Fruit fly (Drosophila melanogaster): Measurements from ENCODE around the gene CG15892.
A peak's percentile ranks its signal among the peaks of the same experiment; 100 is the strongest.

The CG15892 gene

DNA sequence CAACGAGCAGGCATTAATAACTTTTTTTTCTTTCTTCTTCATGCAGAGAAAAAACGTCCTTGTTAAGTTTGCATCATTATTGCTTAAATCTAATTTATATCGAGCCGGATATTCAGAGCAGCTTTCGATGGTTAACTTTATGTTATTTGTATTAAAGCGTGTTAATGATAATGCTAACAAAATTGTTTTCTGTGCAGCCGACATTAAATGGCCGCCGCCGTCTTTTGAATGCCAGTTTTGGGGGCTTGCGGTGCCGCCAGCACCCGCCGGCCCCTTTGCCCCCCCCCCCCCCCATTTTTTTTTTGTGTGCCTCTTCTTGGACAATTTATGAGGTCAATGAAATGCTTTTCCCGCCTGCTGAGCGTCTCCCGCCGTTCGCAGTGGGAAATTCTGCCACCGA lies 17.4 kb upstream of the CG15892 start (continued):
- no peak for TF ChIP-seq CG7745 (tag; optimal IDR thresholded peaks at IDR 0.05)
- no peak for TF ChIP-seq CG15601 (tag; optimal IDR thresholded peaks at IDR 0.05)
- no peak for TF ChIP-seq zen (tag; optimal IDR thresholded peaks at IDR 0.05)
- no peak for TF ChIP-seq CG15073 (GFP tag; optimal IDR thresholded peaks at IDR 0.05)
- no peak for TF ChIP-seq pum (GFP tag; optimal IDR thresholded peaks at IDR 0.05)
- no peak for TF ChIP-seq CG14667 (GFP tag; IDR thresholded peaks at IDR 0.05)
- no peak for TF ChIP-seq ab (GFP tag; optimal IDR thresholded peaks at IDR 0.05)
- no peak for TF ChIP-seq CG11696 (GFP tag; IDR thresholded peaks at IDR 0.05)
- TF ChIP-seq scrt (GFP tag; optimal IDR thresholded peaks at IDR 0.05), result no peak
- TF ChIP-seq CG10462 (GFP tag; optimal IDR thresholded peaks at IDR 0.05), result no peak
- TF ChIP-seq lola (GFP tag; optimal IDR thresholded peaks at IDR 0.05), result no peak
- TF ChIP-seq CG6813 (GFP tag; optimal IDR thresholded peaks at IDR 0.05), result no peak
- no peak for TF ChIP-seq exex (tag; optimal IDR thresholded peaks at IDR 0.05)
- TF ChIP-seq eve (GFP tag; optimal IDR thresholded peaks at IDR 0.05), result no peak
- TF ChIP-seq CG14860 (GFP tag; IDR thresholded peaks at IDR 0.05; ENCODE audit: partially characterized antibody), result no peak
- TF ChIP-seq CG16813 (GFP tag; IDR thresholded peaks at IDR 0.05; ENCODE audit: partially characterized antibody), result no peak
- no peak for TF ChIP-seq B-H1 (GFP tag; IDR thresholded peaks at IDR 0.05)
- TF ChIP-seq Xrp1 (GFP tag; IDR thresholded peaks at IDR 0.05), result 0 out of 2 replicates have a peak, but pooled peaks have one; percentile 28
- TF ChIP-seq Med (GFP tag), result peak; percentile 78
- no peak for TF ChIP-seq CG10959 (GFP tag; IDR thresholded peaks at IDR 0.05)
- no peak for TF ChIP-seq her (GFP tag; optimal IDR thresholded peaks at IDR 0.05)
- TF ChIP-seq nom (GFP tag; optimal IDR thresholded peaks at IDR 0.05), result no peak
- peak; percentile 1 for TF ChIP-seq lilli (GFP tag; optimal IDR thresholded peaks at IDR 0.05)
- TF ChIP-seq cas (GFP tag; IDR thresholded peaks at IDR 0.05), result no peak
- peak; percentile 27; the same call in 1 of the 2 replicates for TF ChIP-seq CG6689 (GFP tag; IDR thresholded peaks at IDR 0.05)
- TF ChIP-seq Hmr (GFP tag; optimal IDR thresholded peaks at IDR 0.05), result peak; percentile 17
- peak; percentile 15 for TF ChIP-seq Meics (GFP tag; optimal IDR thresholded peaks at IDR 0.05)
- 0 out of 2 replicates have a peak, but pooled peaks have one; percentile 41 for TF ChIP-seq slbo (GFP tag; IDR thresholded peaks at IDR 0.05)
- TF ChIP-seq Optix (GFP tag; IDR thresholded peaks at IDR 0.05), result no peak
- peak; percentile 3 for TF ChIP-seq CG1603 (tag; optimal IDR thresholded peaks at IDR 0.05)
- TF ChIP-seq CG8924 (tag; optimal IDR thresholded peaks at IDR 0.05), result no peak
- TF ChIP-seq CG13424 (tag; optimal IDR thresholded peaks at IDR 0.05), result peak; percentile 8
- no peak for TF ChIP-seq ara (GFP tag; IDR thresholded peaks at IDR 0.05)
- no peak for TF ChIP-seq ac (GFP tag; optimal IDR thresholded peaks at IDR 0.05)
- no peak for TF ChIP-seq gce (GFP tag; IDR thresholded peaks at IDR 0.05)
- TF ChIP-seq cato (GFP tag; optimal IDR thresholded peaks at IDR 0.05; ENCODE audit: borderline replicate concordance), result no peak
- TF ChIP-seq Tbp (GFP tag; optimal IDR thresholded peaks at IDR 0.05), result no peak
- no peak for TF ChIP-seq CG18619 (GFP tag; optimal IDR thresholded peaks at IDR 0.05)
- TF ChIP-seq ERR (GFP tag; optimal IDR thresholded peaks at IDR 0.05), result no peak
- TF ChIP-seq CG2678 (tag; optimal IDR thresholded peaks at IDR 0.05), result peak; percentile 36
- TF ChIP-seq CG9817 (tag; optimal IDR thresholded peaks at IDR 0.05), result no peak
- TF ChIP-seq Usf (GFP tag; optimal IDR thresholded peaks at IDR 0.05), result no peak
- TF ChIP-seq CG6175 (GFP tag; IDR thresholded peaks at IDR 0.05), result no peak
- TF ChIP-seq CG17385 (GFP tag; optimal IDR thresholded peaks at IDR 0.05), result peak; percentile 9
- TF ChIP-seq Elba2 (GFP tag; optimal IDR thresholded peaks at IDR 0.05), result no peak
- TF ChIP-seq CG32767 (GFP tag; IDR thresholded peaks at IDR 0.05), result no peak
- no peak for TF ChIP-seq NK7.1 (GFP tag; optimal IDR thresholded peaks at IDR 0.05)
- TF ChIP-seq amos (GFP tag; IDR thresholded peaks at IDR 0.05; ENCODE audit: partially characterized antibody), result no peak
- TF ChIP-seq sc (optimal IDR thresholded peaks at IDR 0.05), result no peak
- no peak for TF ChIP-seq sc (GFP tag; optimal IDR thresholded peaks at IDR 0.05)
- no peak for TF ChIP-seq CG17912 (GFP tag; optimal IDR thresholded peaks at IDR 0.05)
